Worm (Caenorhabditis elegans) whole organism, early embryonic: ENCODE measurements around the gene ugt-60.

Experiments used
- ama-1 ChIP-seq: fragments of 150-350 bp; optimal IDR thresholded peaks from 2 replicates; lab custom pipeline; 2014
- ets-7 ChIP-seq: sonication (generic microtip); optimal IDR thresholded peaks from 2 replicates; lab custom pipeline; 2016; ENCODE audit warnings: missing genotype, missing genetic modification characterization, missing compliant biosample characterization

ce11 chrIII:9651871-9652270, 27.0 kb downstream of the ugt-60 start, which contains the start of gene C15H7.3:
- TF ChIP-seq ama-1 (lab: Kevin White, UChicago) (no peak), ets-7 (no peak)
